Worm (Caenorhabditis elegans) whole organism, L2 larva: ENCODE results near the gene srw-60.

Source experiments
- F13H6.1 ChIP-seq: sonication (generic microtip); optimal IDR thresholded peaks from 2 replicates; lab custom pipeline; 2016; ENCODE audit warnings: missing genetic modification characterization, missing compliant biosample characterization
- Y55F3AM.14 ChIP-seq: fragments of 200-800 bp; sonication (Bioruptor generic); optimal IDR thresholded peaks from 2 replicates; lab custom pipeline; 2018; ENCODE audit warnings: mild to moderate bottlenecking, missing genetic modification characterization, missing compliant biosample characterization
- ZK546.5 ChIP-seq: sonication (generic microtip); optimal IDR thresholded peaks from 2 replicates; lab custom pipeline; 2017; ENCODE audit warnings: missing biosample characterization, missing genetic modification characterization
- alr-1 ChIP-seq: fragments of 150-350 bp; optimal IDR thresholded peaks from 2 replicates; lab custom pipeline; 2014; ENCODE audit warnings: missing biosample characterization, missing genetic modification characterization
- aly-2 ChIP-seq: fragments of 150-350 bp; optimal IDR thresholded peaks from 2 replicates; lab custom pipeline; 2014; ENCODE audit warnings: missing biosample characterization, missing genetic modification characterization
- ama-1 ChIP-seq: fragments of 150-350 bp; optimal IDR thresholded peaks from 2 replicates; lab custom pipeline; 2018; ENCODE audit warnings: inconsistent platforms
- blmp-1 ChIP-seq: sonication (generic microtip); optimal IDR thresholded peaks from 2 replicates; lab custom pipeline; 2017; ENCODE audit warnings: missing genetic modification characterization, mild to moderate bottlenecking, missing compliant biosample characterization, antibody characterized with exemption, moderate library complexity; ENCODE audit not compliant: insufficient read depth
- ceh-16 ChIP-seq: fragments of 150-350 bp; optimal IDR thresholded peaks from 2 replicates; lab custom pipeline; 2014; ENCODE audit warnings: missing biosample characterization, missing genetic modification characterization
- ceh-82 ChIP-seq: fragments of 150-350 bp; optimal IDR thresholded peaks from 2 replicates; lab custom pipeline; 2014; ENCODE audit warnings: missing biosample characterization, missing genetic modification characterization
- crh-2 ChIP-seq: sonication (generic microtip); optimal IDR thresholded peaks from 2 replicates; lab custom pipeline; 2017; ENCODE audit warnings: missing biosample characterization, missing genetic modification characterization
- egl-27 ChIP-seq: sonication (generic microtip); optimal IDR thresholded peaks from 3 replicates; lab custom pipeline; 2017; ENCODE audit warnings: missing biosample characterization, missing genetic modification reagents, missing genetic modification characterization
- elt-1 ChIP-seq: fragments of 150-350 bp; optimal IDR thresholded peaks from 2 replicates; lab custom pipeline; 2014; ENCODE audit warnings: missing biosample characterization, missing genetic modification characterization
- fos-1 ChIP-seq: fragments of 150-350 bp; optimal IDR thresholded peaks from 2 replicates; lab custom pipeline; 2014; ENCODE audit warnings: missing biosample characterization, missing genetic modification characterization
- gmeb-1 ChIP-seq: fragments of 150-350 bp; optimal IDR thresholded peaks from 2 replicates; lab custom pipeline; 2014; ENCODE audit warnings: missing biosample characterization, missing genetic modification characterization
- lin-11 ChIP-seq: fragments of 150-350 bp; sonication (generic microtip); optimal IDR thresholded peaks from 2 replicates; lab custom pipeline; 2014; ENCODE audit warnings: missing biosample characterization, missing genetic modification characterization, inconsistent platforms, mixed read lengths
- lin-13 ChIP-seq: fragments of 150-350 bp; optimal IDR thresholded peaks from 2 replicates; lab custom pipeline; 2014; ENCODE audit warnings: missing biosample characterization, missing genetic modification reagents, missing genetic modification characterization
- lin-39 ChIP-seq: fragments of 150-350 bp; optimal IDR thresholded peaks from 2 replicates; lab custom pipeline; 2014; ENCODE audit warnings: missing biosample characterization, missing genetic modification reagents, missing genetic modification characterization
- lsy-2 ChIP-seq, 2 experiments: fragments of 150-350 bp in 1 of 2; sonication (generic microtip) in 1 of 2; optimal IDR thresholded peaks; 2 replicates each; lab custom pipeline; 2014 to 2017; ENCODE audit warnings: missing biosample characterization in 2 of 2, missing genetic modification characterization in 2 of 2
- mab-5 ChIP-seq: fragments of 150-350 bp; optimal IDR thresholded peaks from 2 replicates; lab custom pipeline; 2014; ENCODE audit warnings: missing biosample characterization, missing genetic modification characterization
- mbf-1 ChIP-seq: sonication (generic microtip); optimal IDR thresholded peaks from 2 replicates; lab custom pipeline; 2017; ENCODE audit warnings: missing biosample characterization, missing genetic modification characterization
- mdl-1 ChIP-seq, 2 experiments: fragments of 150-350 bp in 1 of 2; sonication (generic microtip) in 1 of 2; optimal IDR thresholded peaks; 2 replicates each; lab custom pipeline; 2017; ENCODE audit warnings: missing biosample characterization in 2 of 2, missing genetic modification characterization in 2 of 2
- nhr-10 ChIP-seq: sonication (generic microtip); optimal IDR thresholded peaks from 2 replicates; lab custom pipeline; 2017; ENCODE audit warnings: missing biosample characterization, missing genetic modification characterization
- nhr-11 ChIP-seq: fragments of 150-350 bp; optimal IDR thresholded peaks from 2 replicates; lab custom pipeline; 2014; ENCODE audit warnings: missing biosample characterization, missing genetic modification characterization
- nhr-129 ChIP-seq: fragments of 150-350 bp; optimal IDR thresholded peaks from 2 replicates; lab custom pipeline; 2014; ENCODE audit warnings: missing biosample characterization, missing genetic modification characterization
- nhr-23 ChIP-seq: fragments of 150-350 bp; optimal IDR thresholded peaks from 2 replicates; lab custom pipeline; 2014; ENCODE audit warnings: missing biosample characterization, missing genetic modification reagents, missing genetic modification characterization
- nhr-237 ChIP-seq: fragments of 150-350 bp; optimal IDR thresholded peaks from 2 replicates; lab custom pipeline; 2014; ENCODE audit warnings: missing biosample characterization, missing genetic modification characterization
- nhr-25 ChIP-seq: fragments of 150-350 bp; sonication (generic microtip); optimal IDR thresholded peaks from 3 replicates; lab custom pipeline; 2014; ENCODE audit warnings: missing biosample characterization, missing genetic modification characterization
- nhr-6 ChIP-seq: fragments of 150-350 bp; optimal IDR thresholded peaks from 2 replicates; lab custom pipeline; 2014; ENCODE audit warnings: missing biosample characterization, missing genetic modification characterization
- nhr-77 ChIP-seq: fragments of 150-350 bp; optimal IDR thresholded peaks from 2 replicates; lab custom pipeline; 2014; ENCODE audit warnings: missing biosample characterization, missing genetic modification characterization
- peb-1 ChIP-seq: fragments of 150-350 bp; optimal IDR thresholded peaks from 2 replicates; lab custom pipeline; 2014; ENCODE audit warnings: missing biosample characterization, missing genetic modification characterization
- skn-1 ChIP-seq: sonication (generic microtip); optimal IDR thresholded peaks from 2 replicates; lab custom pipeline; 2017; ENCODE audit warnings: missing biosample characterization, missing genetic modification characterization
- sma-3 ChIP-seq: sonication (generic microtip); optimal IDR thresholded peaks from 2 replicates; lab custom pipeline; 2016; ENCODE audit warnings: missing genetic modification reagents, missing genetic modification characterization, missing compliant biosample characterization
- sma-9 ChIP-seq, 2 experiments: fragments of 150-350 bp in 1 of 2; sonication (generic microtip) in 1 of 2; optimal IDR thresholded peaks; 2 replicates each; lab custom pipeline; 2014 to 2016; ENCODE audit warnings: missing genetic modification characterization in 2 of 2, mild to moderate bottlenecking in 1 of 2, missing biosample characterization in 1 of 2, missing compliant biosample characterization in 1 of 2, missing genetic modification reagents in 1 of 2, moderate library complexity in 1 of 2
- snpc-4 ChIP-seq: fragments of 150-350 bp; optimal IDR thresholded peaks from 2 replicates; lab custom pipeline; 2014; ENCODE audit warnings: missing biosample characterization, missing genetic modification characterization
- unc-39 ChIP-seq: fragments of 150-350 bp; optimal IDR thresholded peaks from 2 replicates; lab custom pipeline; 2014; ENCODE audit warnings: missing biosample characterization, missing genetic modification characterization
- unc-55 ChIP-seq: fragments of 150-350 bp; sonication (generic microtip); optimal IDR thresholded peaks from 3 replicates; lab custom pipeline; 2014; ENCODE audit warnings: missing biosample characterization, missing genetic modification reagents, missing genetic modification characterization
- zag-1 ChIP-seq: fragments of 150-350 bp; optimal IDR thresholded peaks from 2 replicates; lab custom pipeline; 2014; ENCODE audit warnings: missing biosample characterization, missing genetic modification characterization
- ztf-11 ChIP-seq: sonication (generic microtip); optimal IDR thresholded peaks from 2 replicates; lab custom pipeline; 2017; ENCODE audit warnings: missing biosample characterization, missing genetic modification characterization
- ztf-4 ChIP-seq: fragments of 150-350 bp; optimal IDR thresholded peaks from 2 replicates; lab custom pipeline; 2014; ENCODE audit warnings: missing biosample characterization, missing genetic modification characterization

The srw-60 gene

DNA sequence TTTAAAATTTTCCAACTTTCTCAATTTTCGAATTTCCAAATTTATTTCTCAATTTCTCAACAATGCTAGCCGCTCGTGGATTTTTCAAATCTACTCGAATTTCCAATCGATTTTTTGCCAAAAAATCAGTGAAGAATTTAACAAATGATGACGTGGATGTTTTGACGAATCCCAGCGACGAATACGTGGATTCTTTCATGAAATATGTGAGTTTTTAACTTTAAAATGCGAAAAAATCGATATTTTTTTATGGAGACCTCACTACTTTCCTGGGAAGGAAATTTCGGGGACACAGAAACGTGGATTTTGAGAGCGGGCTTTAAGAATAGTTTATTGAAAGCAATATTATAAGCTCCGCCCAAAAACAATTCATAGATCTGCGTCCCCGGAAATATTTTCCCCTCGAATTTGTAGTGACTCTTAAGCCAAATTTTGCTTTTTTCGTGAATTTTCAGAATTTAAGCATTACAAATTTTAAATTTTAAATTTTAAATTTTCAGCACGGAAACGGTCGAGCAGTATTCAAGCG lies 33.2 kb downstream of the srw-60 start, which contains the start of gene K08A2.2:
Gene K08A2.2, plus strand, starts transcription at position 51 of the 529 bp plus-strand sequence.
- TF ChIP-seq unc-55 (GFP tag; lab: Kevin White, UChicago): peak; percentile 17
- no peak for TF ChIP-seq ama-1 (lab: Kevin White, UChicago)

DNA sequence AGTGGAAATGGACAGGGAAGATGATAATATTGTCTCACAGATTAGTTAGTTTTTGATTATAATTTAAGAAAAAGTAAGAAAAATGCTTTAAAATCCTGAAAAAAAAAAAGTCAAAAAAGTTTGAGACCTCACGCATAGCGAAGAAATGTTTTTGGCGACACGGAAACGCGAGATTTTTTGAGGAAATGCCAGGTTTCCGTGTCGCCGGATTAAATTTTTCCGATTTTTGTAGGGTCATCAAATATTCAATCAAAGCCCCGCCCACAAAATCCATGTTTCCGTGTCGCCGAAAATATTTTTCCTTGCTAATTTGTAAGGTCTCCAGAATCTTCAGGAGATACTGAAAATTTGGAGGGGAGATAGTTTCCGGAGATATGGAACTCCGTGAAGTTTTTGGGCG lies 33.9 kb downstream of the srw-60 start:
- no peak for TF ChIP-seq zag-1 (tag; lab: Kevin White, UChicago)
- no peak for TF ChIP-seq unc-55 (GFP tag; lab: Kevin White, UChicago)
- no peak for TF ChIP-seq crh-2 (tag; lab: Kevin White, UChicago)
- TF ChIP-seq ztf-4 (tag; lab: Kevin White, UChicago): no peak
- no peak for TF ChIP-seq skn-1 (tag; lab: Kevin White, UChicago)
- no peak for TF ChIP-seq nhr-6 (tag; lab: Kevin White, UChicago)
- no peak for TF ChIP-seq nhr-11
- no peak for TF ChIP-seq unc-39 (tag; lab: Kevin White, UChicago)
- TF ChIP-seq nhr-237: no peak
- TF ChIP-seq, all 48 proteins: peak for 0

DNA sequence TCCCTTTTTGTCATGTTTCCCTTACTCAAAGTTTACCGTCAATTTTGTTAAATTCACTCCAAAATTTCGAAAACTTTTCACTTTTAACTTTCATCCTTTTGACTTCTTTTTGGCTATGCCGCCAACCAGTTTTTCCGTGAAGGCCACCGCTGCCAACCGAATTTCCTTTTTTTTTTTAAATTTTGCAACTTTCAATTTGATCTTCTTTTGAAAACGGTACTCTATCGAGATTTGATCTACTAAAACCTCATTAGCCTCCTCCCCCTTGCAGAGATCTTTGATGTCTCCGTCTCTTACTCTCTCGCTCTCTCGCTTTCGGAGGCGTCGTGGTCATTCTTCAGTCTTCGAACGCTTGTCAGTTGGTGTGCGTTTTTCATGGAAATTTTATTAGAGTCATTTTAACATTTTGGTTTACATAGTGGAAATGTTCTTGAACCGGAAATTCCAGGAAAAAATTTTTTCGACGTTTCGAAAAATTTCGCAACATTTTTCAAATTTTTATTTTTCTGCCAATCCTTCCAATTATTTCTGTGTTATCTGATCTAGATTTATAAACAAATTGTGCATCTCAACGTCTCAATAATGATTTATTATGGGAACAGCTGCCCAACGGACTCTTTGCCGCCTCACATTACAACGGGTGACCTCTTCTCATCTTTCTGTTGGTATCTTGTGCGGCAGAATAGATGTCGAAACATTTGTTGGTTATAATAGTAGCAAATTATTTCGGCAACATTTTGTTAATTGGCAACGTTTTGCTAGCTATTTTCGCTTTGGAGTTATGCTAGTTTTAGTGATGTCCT lies 36.4 kb downstream of the srw-60 start:
- TF ChIP-seq fos-1: no peak
- no peak for TF ChIP-seq nhr-10
- TF ChIP-seq mab-5: peak; percentile 44
- no peak for TF ChIP-seq nhr-237
- no peak for TF ChIP-seq ceh-82 (tag; lab: Kevin White, UChicago)
- TF ChIP-seq elt-1: no peak
- peak; percentile 17 for TF ChIP-seq sma-9 (GFP tag; optimal IDR thresholded peaks at IDR 0.05; lab: Kevin White, UChicago)
- no peak for TF ChIP-seq sma-9 (tag; optimal IDR thresholded peaks at IDR 0.05; lab: Kevin White, UChicago)
- TF ChIP-seq unc-39 (tag; lab: Kevin White, UChicago): no peak
- TF ChIP-seq mbf-1 (tag; lab: Kevin White, UChicago): no peak
- no peak for TF ChIP-seq ztf-4 (tag; lab: Kevin White, UChicago)
- no peak for TF ChIP-seq F13H6.1
- no peak for TF ChIP-seq nhr-6 (tag; lab: Kevin White, UChicago)
- no peak for TF ChIP-seq peb-1
- TF ChIP-seq crh-2 (tag; lab: Kevin White, UChicago): no peak
- no peak for TF ChIP-seq alr-1 (tag; lab: Kevin White, UChicago)
- no peak for TF ChIP-seq snpc-4 (tag; lab: Kevin White, UChicago)
- no peak for TF ChIP-seq egl-27
- no peak for TF ChIP-seq aly-2 (tag; lab: Kevin White, UChicago)
- no peak for TF ChIP-seq nhr-77 (tag; lab: Kevin White, UChicago)
- no peak for TF ChIP-seq lin-13 (GFP tag; lab: Kevin White, UChicago)
- TF ChIP-seq blmp-1 (tag; lab: Kevin White, UChicago): peak; percentile 86
- TF ChIP-seq zag-1 (tag; lab: Kevin White, UChicago): no peak
- TF ChIP-seq lsy-2 (tag; optimal IDR thresholded peaks at IDR 0.05; lab: Kevin White, UChicago): peak in 1 of 2 experiments; percentile 3
- TF ChIP-seq nhr-23: no peak
- no peak for TF ChIP-seq gmeb-1
- no peak for TF ChIP-seq lin-39 (tag; lab: Kevin White, UChicago)
- TF ChIP-seq nhr-11: no peak
- peak; percentile 7 for TF ChIP-seq unc-55 (GFP tag; lab: Kevin White, UChicago)
- TF ChIP-seq ceh-16 (tag; lab: Kevin White, UChicago): peak; percentile 64
- no peak for TF ChIP-seq ZK546.5 (tag; lab: Kevin White, UChicago)
- TF ChIP-seq mdl-1 (tag; optimal IDR thresholded peaks at IDR 0.05; lab: Kevin White, UChicago): no peak
- no peak for TF ChIP-seq lin-11 (tag; lab: Kevin White, UChicago)
- TF ChIP-seq nhr-129 (tag; lab: Kevin White, UChicago): peak; percentile 46
- peak; percentile 43 for TF ChIP-seq nhr-25 (tag; lab: Kevin White, UChicago)
- TF ChIP-seq ztf-11: no peak
- TF ChIP-seq sma-3 (GFP tag; lab: Kevin White, UChicago): no peak
- no peak for TF ChIP-seq Y55F3AM.14 (GFP tag; lab: Kevin White, UChicago)
